Worm (Caenorhabditis elegans) whole organism, L1 larva: Measurements from ENCODE around the gene T28A11.3.

Source experiments
- C04F5.9 ChIP-seq: sonication (generic microtip); optimal IDR thresholded peaks from 2 replicates; lab custom pipeline; 2016; ENCODE audit warnings: missing genetic modification characterization, missing compliant biosample characterization
- C16A3.4 ChIP-seq: fragments of 150-350 bp; optimal IDR thresholded peaks from 2 replicates; lab custom pipeline; 2014; ENCODE audit warnings: missing biosample characterization, missing genetic modification characterization
- aha-1 ChIP-seq: fragments of 150-350 bp; optimal IDR thresholded peaks from 2 replicates; lab custom pipeline; 2014; ENCODE audit warnings: missing biosample characterization, missing genetic modification characterization
- ama-1 ChIP-seq: fragments of 150-350 bp; optimal IDR thresholded peaks from 2 replicates; lab custom pipeline; 2014
- blmp-1 ChIP-seq: fragments of 150-350 bp; optimal IDR thresholded peaks from 2 replicates; lab custom pipeline; 2014; ENCODE audit warnings: missing biosample characterization, missing genetic modification characterization
- ceh-82 ChIP-seq, 3 experiments: fragments of 150-350 bp in 1 of 3; sonication (generic microtip) in 2 of 3; optimal IDR thresholded peaks; 2 replicates each; lab custom pipeline; 2014 to 2017; ENCODE audit warnings: missing biosample characterization in 3 of 3, missing genetic modification characterization in 3 of 3
- ceh-88 ChIP-seq: fragments of 200-800 bp; sonication (Bioruptor generic); IDR thresholded peaks from 2 replicates; pipeline ENCODE4 v1.3.6; 2022; ENCODE audit warnings: missing genetic modification characterization, missing compliant biosample characterization
- ces-1 ChIP-seq: fragments of 150-350 bp; optimal IDR thresholded peaks from 2 replicates; lab custom pipeline; 2014; ENCODE audit warnings: missing biosample characterization, missing genetic modification reagents, missing genetic modification characterization
- dpl-1 ChIP-seq, 3 experiments: fragments of 150-350 bp in 2 of 3; sonication (generic microtip) in 1 of 3; optimal IDR thresholded peaks; 2 replicates each; lab custom pipeline; 2014 to 2017; ENCODE audit warnings: missing biosample characterization in 3 of 3, missing genetic modification characterization in 3 of 3, missing genetic modification reagents in 3 of 3
- dsc-1 ChIP-seq: sonication (generic microtip); optimal IDR thresholded peaks from 2 replicates; lab custom pipeline; 2016; ENCODE audit warnings: mild to moderate bottlenecking, missing genetic modification characterization, missing compliant biosample characterization
- egl-27 ChIP-seq, 2 experiments: fragments of 150-350 bp in 1 of 2; sonication (generic microtip); optimal IDR thresholded peaks; 3 replicates each; lab custom pipeline; 2017 to 2018; ENCODE audit warnings: missing biosample characterization in 2 of 2, missing genetic modification characterization in 2 of 2, missing genetic modification reagents in 2 of 2
- fkh-4 ChIP-seq: sonication (generic microtip); optimal IDR thresholded peaks from 2 replicates; lab custom pipeline; 2016; ENCODE audit warnings: missing compliant biosample characterization, missing genetic modification characterization, borderline replicate concordance
- fkh-8 ChIP-seq: sonication (generic microtip); optimal IDR thresholded peaks from 2 replicates; lab custom pipeline; 2016; ENCODE audit warnings: mild to moderate bottlenecking, missing genetic modification characterization, missing compliant biosample characterization
- fos-1 ChIP-seq: fragments of 150-350 bp; optimal IDR thresholded peaks from 2 replicates; lab custom pipeline; 2014; ENCODE audit warnings: missing biosample characterization, missing genetic modification characterization
- grh-1 ChIP-seq: fragments of 200-800 bp; sonication (Bioruptor generic); IDR thresholded peaks from 2 replicates; pipeline ENCODE4 v1.3.6; 2022; ENCODE audit warnings: missing genetic modification reagents, missing genetic modification characterization, missing compliant biosample characterization
- hlh-17 ChIP-seq: fragments of 200-800 bp; sonication (Bioruptor generic); optimal IDR thresholded peaks from 2 replicates; lab custom pipeline; 2018; ENCODE audit warnings: missing genetic modification characterization, mild to moderate bottlenecking, missing compliant biosample characterization, moderate library complexity, borderline replicate concordance
- hlh-4 ChIP-seq: sonication (generic microtip); optimal IDR thresholded peaks from 2 replicates; lab custom pipeline; 2016; ENCODE audit warnings: mild to moderate bottlenecking, missing genetic modification characterization, missing compliant biosample characterization
- hpl-2 ChIP-seq: fragments of 150-350 bp; optimal IDR thresholded peaks from 2 replicates; lab custom pipeline; 2014; ENCODE audit warnings: missing biosample characterization, missing genetic modification reagents, missing genetic modification characterization
- lin-13 ChIP-seq: fragments of 150-350 bp; optimal IDR thresholded peaks from 2 replicates; lab custom pipeline; 2014; ENCODE audit warnings: missing biosample characterization, missing genetic modification reagents, missing genetic modification characterization
- lin-14 ChIP-seq: fragments of 200-800 bp; sonication (Bioruptor generic); optimal IDR thresholded peaks from 2 replicates; lab custom pipeline; 2018; ENCODE audit warnings: mild to moderate bottlenecking, missing genetic modification characterization, moderate library complexity, missing compliant biosample characterization
- lin-15B ChIP-seq: fragments of 150-350 bp; sonication (generic microtip); optimal IDR thresholded peaks from 3 replicates; lab custom pipeline; 2014; ENCODE audit warnings: missing biosample characterization, missing genetic modification characterization
- lin-35 ChIP-seq, 2 experiments: fragments of 150-350 bp; optimal IDR thresholded peaks; 2 replicates each; lab custom pipeline; 2014; ENCODE audit warnings: missing biosample characterization in 2 of 2, missing genetic modification characterization in 2 of 2, missing genetic modification reagents in 2 of 2
- lin-39 ChIP-seq: fragments of 150-350 bp; optimal IDR thresholded peaks from 2 replicates; lab custom pipeline; 2014; ENCODE audit warnings: missing biosample characterization, missing genetic modification reagents, missing genetic modification characterization
- lir-3 ChIP-seq: sonication (generic microtip); optimal IDR thresholded peaks from 2 replicates; lab custom pipeline; 2016; ENCODE audit warnings: mild to moderate bottlenecking, missing genetic modification characterization, moderate library complexity, missing compliant biosample characterization; ENCODE audit not compliant: poor library complexity
- lsy-2 ChIP-seq, 2 experiments: fragments of 150-350 bp; optimal IDR thresholded peaks; 2 replicates each; lab custom pipeline; 2014; ENCODE audit warnings: missing biosample characterization in 2 of 2, missing genetic modification characterization in 2 of 2
- mab-9 ChIP-seq: fragments of 200-800 bp; sonication (Bioruptor generic); IDR thresholded peaks from 2 replicates; pipeline ENCODE4 v1.3.6; 2022; ENCODE audit warnings: missing genetic modification reagents, missing genetic modification characterization, missing compliant biosample characterization
- nhr-11 ChIP-seq: fragments of 150-350 bp; optimal IDR thresholded peaks from 2 replicates; lab custom pipeline; 2014; ENCODE audit warnings: missing biosample characterization, missing genetic modification characterization
- nhr-20 ChIP-seq: sonication (generic microtip); optimal IDR thresholded peaks from 2 replicates; lab custom pipeline; 2016; ENCODE audit warnings: mild to moderate bottlenecking, missing genetic modification characterization, missing compliant biosample characterization
- nhr-28 ChIP-seq: fragments of 150-350 bp; optimal IDR thresholded peaks from 2 replicates; lab custom pipeline; 2014; ENCODE audit warnings: missing biosample characterization, missing genetic modification characterization
- nhr-47 ChIP-seq: sonication (generic microtip); optimal IDR thresholded peaks from 2 replicates; lab custom pipeline; 2016; ENCODE audit warnings: mild to moderate bottlenecking, missing genetic modification characterization, moderate library complexity, missing compliant biosample characterization
- nhr-71 ChIP-seq: sonication (generic microtip); optimal IDR thresholded peaks from 2 replicates; lab custom pipeline; 2016; ENCODE audit warnings: mild to moderate bottlenecking, missing genetic modification characterization, moderate library complexity, missing compliant biosample characterization
- nhr-76 ChIP-seq: sonication (generic microtip); optimal IDR thresholded peaks from 2 replicates; lab custom pipeline; 2017; ENCODE audit warnings: missing biosample characterization, missing genetic modification characterization
- nhr-77 ChIP-seq: fragments of 150-350 bp; optimal IDR thresholded peaks from 2 replicates; lab custom pipeline; 2014; ENCODE audit warnings: missing biosample characterization, missing genetic modification characterization
- nhr-84 ChIP-seq: sonication (generic microtip); optimal IDR thresholded peaks from 2 replicates; lab custom pipeline; 2017; ENCODE audit warnings: missing biosample characterization, missing genetic modification characterization
- nhr-85 ChIP-seq: sonication (generic microtip); peaks from one replicate; lab custom pipeline; 2016; ENCODE audit warnings: missing genetic modification characterization, inconsistent platforms, missing compliant biosample characterization
- nhr-90 ChIP-seq: sonication (generic microtip); optimal IDR thresholded peaks from 2 replicates; lab custom pipeline; 2016; ENCODE audit warnings: mild to moderate bottlenecking, missing genetic modification characterization, missing compliant biosample characterization; ENCODE audit not compliant: poor library complexity
- pag-3 ChIP-seq: sonication (generic microtip); optimal IDR thresholded peaks from 2 replicates; lab custom pipeline; 2017; ENCODE audit warnings: missing genetic modification characterization, mild to moderate bottlenecking, missing compliant biosample characterization, antibody characterized with exemption, borderline replicate concordance; ENCODE audit not compliant: insufficient read depth
- pax-3 ChIP-seq: fragments of 200-800 bp; sonication (Bioruptor generic); optimal IDR thresholded peaks from 2 replicates; lab custom pipeline; 2018; ENCODE audit warnings: mild to moderate bottlenecking, missing genetic modification characterization, moderate library complexity, missing compliant biosample characterization
- rnt-1 ChIP-seq: sonication (generic microtip); optimal IDR thresholded peaks from 2 replicates; lab custom pipeline; 2016; ENCODE audit warnings: mild to moderate bottlenecking, missing genetic modification characterization, moderate library complexity, missing compliant biosample characterization
- skn-1 ChIP-seq: fragments of 150-350 bp; optimal IDR thresholded peaks from 2 replicates; lab custom pipeline; 2014; ENCODE audit warnings: missing biosample characterization, missing genetic modification characterization
- snpc-4 ChIP-seq: fragments of 150-350 bp; optimal IDR thresholded peaks from 2 replicates; lab custom pipeline; 2014; ENCODE audit warnings: missing biosample characterization, missing genetic modification characterization
- sox-4 ChIP-seq: sonication (generic microtip); optimal IDR thresholded peaks from 2 replicates; lab custom pipeline; 2016; ENCODE audit warnings: missing genetic modification characterization, missing compliant biosample characterization
- swsn-7 ChIP-seq: sonication (generic microtip); optimal IDR thresholded peaks from 2 replicates; lab custom pipeline; 2016; ENCODE audit warnings: missing genetic modification characterization, missing compliant biosample characterization
- tbx-2 ChIP-seq: sonication (generic microtip); optimal IDR thresholded peaks from 2 replicates; lab custom pipeline; 2016; ENCODE audit warnings: missing genetic modification characterization, missing compliant biosample characterization
- unc-30 ChIP-seq: sonication (generic microtip); optimal IDR thresholded peaks from 2 replicates; lab custom pipeline; 2017; ENCODE audit warnings: missing biosample characterization, missing genetic modification characterization
- unc-62 ChIP-seq: fragments of 150-350 bp; optimal IDR thresholded peaks from 2 replicates; lab custom pipeline; 2014; ENCODE audit warnings: missing biosample characterization, missing genetic modification reagents, missing genetic modification characterization
- unc-86 ChIP-seq: sonication (generic microtip); optimal IDR thresholded peaks from 2 replicates; lab custom pipeline; 2016; ENCODE audit warnings: missing genetic modification characterization, missing compliant biosample characterization
- unc-98 ChIP-seq: fragments of 200-800 bp; sonication (Bioruptor generic); IDR thresholded peaks from 2 replicates; pipeline ENCODE4 v1.3.6; 2022; ENCODE audit warnings: missing genetic modification characterization, missing compliant biosample characterization
- xbp-1 ChIP-seq: sonication (generic microtip); optimal IDR thresholded peaks from 2 replicates; lab custom pipeline; 2016; ENCODE audit warnings: missing genetic modification characterization, missing compliant biosample characterization

T28A11.3 gene

ce11 chrV:3312067-3312666 lies 37.0 kb downstream of the T28A11.3 start, which contains the start of gene arrd-18 (continued):
- TF ChIP-seq blmp-1 (tag; lab: Kevin White, UChicago) (no peak), C16A3.4 (peak; percentile 0), grh-1 (GFP tag; lab: Robert Waterston, UW) (peak; percentile 32; the same call in 1 of the 2 replicates), unc-98 (GFP tag; lab: Robert Waterston, UW) (no peak), dpl-1 (GFP tag; optimal IDR thresholded peaks at IDR 0.05; lab: Kevin White, UChicago) (peak in 1 of 3 experiments; percentile 13), C04F5.9 (tag; lab: Kevin White, UChicago) (no peak), egl-27 (tag; optimal IDR thresholded peaks at IDR 0.05; lab: Kevin White, UChicago) (no peak), skn-1 (no peak), hlh-4 (tag; lab: Kevin White, UChicago) (no peak), lin-15B (tag; lab: Kevin White, UChicago) (no peak), dsc-1 (tag; lab: Kevin White, UChicago) (no peak), unc-30 (tag; lab: Kevin White, UChicago) (no peak), lin-14 (peak; percentile 92), lin-35 (GFP tag; optimal IDR thresholded peaks at IDR 0.05; lab: Kevin White, UChicago) (no peak), lsy-2 (tag; optimal IDR thresholded peaks at IDR 0.05; lab: Kevin White, UChicago) (peak in 1 of 2 experiments; percentile 3), nhr-90 (tag; lab: Kevin White, UChicago) (no peak), swsn-7 (tag; lab: Kevin White, UChicago) (no peak), fkh-4 (no peak)

DNA sequence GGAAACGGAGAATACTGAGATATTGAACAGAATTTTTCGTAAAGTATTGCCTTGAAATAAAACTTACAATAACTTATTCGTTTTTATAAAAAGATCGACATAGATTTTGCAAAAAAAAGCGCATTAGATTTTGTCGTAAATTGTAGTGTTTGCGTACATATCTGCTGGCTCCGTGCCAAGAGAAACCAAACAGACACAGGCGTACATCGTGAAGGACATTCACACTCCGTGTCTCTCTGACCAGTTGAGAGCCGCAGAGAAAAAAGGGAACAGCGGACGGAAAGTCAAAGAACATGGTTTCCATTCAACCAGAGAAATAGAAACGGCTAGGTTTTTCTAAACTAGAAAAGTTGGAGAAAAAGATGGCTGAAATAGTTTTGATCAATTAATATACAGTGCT lies 40.2 kb downstream of the T28A11.3 start, which contains the start of gene arrd-19:
TSS of gene arrd-19 (minus strand) at position 209 of the 400 bp plus-strand sequence.
- TF ChIP-seq fkh-4 (no peak), ceh-82 (tag; optimal IDR thresholded peaks at IDR 0.05; lab: Kevin White, UChicago) (peak in 2 of 3 experiments; percentile 36 to 76), aha-1 (tag; lab: Kevin White, UChicago) (no peak), mab-9 (GFP tag; lab: Robert Waterston, UW) (peak; percentile 43; the same call in 1 of the 2 replicates), hlh-17 (GFP tag; lab: Kevin White, UChicago) (no peak), ces-1 (GFP tag; lab: Kevin White, UChicago) (no peak), ama-1 (lab: Kevin White, UChicago) (no peak), fkh-8 (peak; percentile 66), lin-13 (peak; percentile 38), nhr-47 (tag; lab: Kevin White, UChicago) (peak; percentile 69), lin-39 (tag; lab: Kevin White, UChicago) (no peak), xbp-1 (tag; lab: Kevin White, UChicago) (peak; percentile 56), ceh-88 (GFP tag; lab: Robert Waterston, UW) (no peak), fos-1 (tag; lab: Kevin White, UChicago) (peak; percentile 53), pax-3 (tag; lab: Kevin White, UChicago) (no peak), C04F5.9 (tag; lab: Kevin White, UChicago) (no peak), rnt-1 (tag; lab: Kevin White, UChicago) (peak; percentile 78), nhr-11 (tag; lab: Kevin White, UChicago) (no peak), nhr-84 (tag; lab: Kevin White, UChicago) (no peak), sox-4 (tag; lab: Kevin White, UChicago) (no peak), hpl-2 (GFP tag; lab: Kevin White, UChicago) (no peak), nhr-28 (tag; lab: Kevin White, UChicago) (no peak), snpc-4 (tag; lab: Kevin White, UChicago) (peak; percentile 54), pag-3 (tag; lab: Kevin White, UChicago) (peak; percentile 67), nhr-77 (peak; percentile 72), unc-62 (GFP tag; lab: Kevin White, UChicago) (no peak), tbx-2 (tag; lab: Kevin White, UChicago) (peak; percentile 73), nhr-71 (peak; percentile 88), nhr-20 (tag; lab: Kevin White, UChicago) (peak; percentile 84), unc-30 (tag; lab: Kevin White, UChicago) (no peak), egl-27 (tag; optimal IDR thresholded peaks at IDR 0.05; lab: Kevin White, UChicago) (no peak), lin-35 (GFP tag; optimal IDR thresholded peaks at IDR 0.05; lab: Kevin White, UChicago) (peak; percentile 49 to 64), swsn-7 (tag; lab: Kevin White, UChicago) (peak; percentile 77), nhr-85 (tag; lab: Kevin White, UChicago) (peak; percentile 97), unc-86 (tag; lab: Kevin White, UChicago) (peak; percentile 39), skn-1 (peak; percentile 52), lir-3 (tag; lab: Kevin White, UChicago) (no peak), nhr-76 (tag; lab: Kevin White, UChicago) (no peak), dsc-1 (tag; lab: Kevin White, UChicago) (peak; percentile 46)
